Fruit fly (Drosophila melanogaster): ENCODE measurements around the gene CG32755.

Gene CG32755

dm6 chrX:6000747-6001426 lies 50.8 kb downstream of the CG32755 start, which contains the start of gene CG4766 (continued):
- TF ChIP-seq dysf (GFP tag; IDR thresholded peaks at IDR 0.05) (peak; percentile 81), NfI (GFP tag; optimal IDR thresholded peaks at IDR 0.05) (peak; percentile 69), Dref (GFP tag; IDR thresholded peaks at IDR 0.05) (no peak), nau (GFP tag; optimal IDR thresholded peaks at IDR 0.05) (peak; percentile 70), cwo (GFP tag; optimal IDR thresholded peaks at IDR 0.05) (peak; percentile 89), CG30403 (GFP tag; optimal IDR thresholded peaks at IDR 0.05) (peak; percentile 91), run (tag; optimal IDR thresholded peaks at IDR 0.05) (peak; percentile 65), dan (GFP tag; IDR thresholded peaks at IDR 0.05) (no peak), otp (GFP tag; IDR thresholded peaks at IDR 0.05) (peak; percentile 75), CG10321 (GFP tag; IDR thresholded peaks at IDR 0.05) (0 out of 2 replicates have a peak, but pooled peaks have one; percentile 31), CG12391 (tag; optimal IDR thresholded peaks at IDR 0.05) (peak; percentile 90), NC2α (GFP tag; optimal IDR thresholded peaks at IDR 0.05) (peak; percentile 58), chinmo (GFP tag; IDR thresholded peaks at IDR 0.05; ENCODE audit: partially characterized antibody) (no peak), Deaf1 (tag; optimal IDR thresholded peaks at IDR 0.05) (peak; percentile 59), CG9797 (GFP tag; optimal IDR thresholded peaks at IDR 0.05) (no peak), CG15696 (tag; optimal IDR thresholded peaks at IDR 0.05) (peak; percentile 93), CG15269 (tag; optimal IDR thresholded peaks at IDR 0.05) (peak; percentile 75), Nf-YB (GFP tag; optimal IDR thresholded peaks at IDR 0.05) (peak; percentile 98), CG8388 (GFP tag; optimal IDR thresholded peaks at IDR 0.05) (peak; percentile 88), chm (GFP tag; IDR thresholded peaks at IDR 0.05) (peak; percentile 66), pho (GFP tag; optimal IDR thresholded peaks at IDR 0.05) (peak; percentile 81), CG9932 (GFP tag; IDR thresholded peaks at IDR 0.05) (peak; percentile 55), CG18476 (GFP tag; optimal IDR thresholded peaks at IDR 0.05) (peak; percentile 68), CG14667 (GFP tag; IDR thresholded peaks at IDR 0.05) (peak; percentile 73), CG4282 (GFP tag; optimal IDR thresholded peaks at IDR 0.05) (peak; percentile 48), CG9215 (GFP tag; IDR thresholded peaks at IDR 0.05) (peak; percentile 70), lbe (GFP tag; optimal IDR thresholded peaks at IDR 0.05) (peak; percentile 72), CG15011 (GFP tag; optimal IDR thresholded peaks at IDR 0.05) (peak; percentile 66), ftz-f1 (GFP tag; optimal IDR thresholded peaks at IDR 0.05) (no peak), Dek (tag; optimal IDR thresholded peaks at IDR 0.05) (peak; percentile 57), Gug (GFP tag; IDR thresholded peaks at IDR 0.05) (peak; percentile 48; the same call in 3 of the 4 replicates), NFAT (GFP tag; IDR thresholded peaks at IDR 0.05) (no peak), al (GFP tag; IDR thresholded peaks at IDR 0.05) (peak; percentile 46; the same call in 1 of the 2 replicates), CG3163 (GFP tag; optimal IDR thresholded peaks at IDR 0.05) (peak; percentile 23), gcm2 (GFP tag; optimal IDR thresholded peaks at IDR 0.05) (peak; percentile 58), stwl (tag; optimal IDR thresholded peaks at IDR 0.05) (no peak), D19A (tag; optimal IDR thresholded peaks at IDR 0.05) (peak; percentile 85), nom (GFP tag; optimal IDR thresholded peaks at IDR 0.05) (peak; percentile 61), row (GFP tag; IDR thresholded peaks at IDR 0.05) (peak; percentile 92), E2f1 (GFP tag; IDR thresholded peaks at IDR 0.05) (peak; percentile 72), lmd (GFP tag; IDR thresholded peaks at IDR 0.05) (peak; percentile 81), grau (tag; optimal IDR thresholded peaks at IDR 0.05) (peak; percentile 85), stc (GFP tag; IDR thresholded peaks at IDR 0.05) (peak; percentile 76), slp2 (GFP tag; optimal IDR thresholded peaks at IDR 0.05) (peak; percentile 55), CG17829 (tag; optimal IDR thresholded peaks at IDR 0.05) (peak; percentile 93), CG3838 (GFP tag; optimal IDR thresholded peaks at IDR 0.05) (peak; percentile 44), tx (GFP tag; optimal IDR thresholded peaks at IDR 0.05) (peak; percentile 78), CG6683 (GFP tag; optimal IDR thresholded peaks at IDR 0.05) (peak; percentile 67), Usf (GFP tag; optimal IDR thresholded peaks at IDR 0.05) (peak; percentile 74), sens (GFP tag) (peak; percentile 99)

Data from whole organism, embryonic.